Worm (Caenorhabditis elegans): ENCODE measurements around the gene C28G1.10.

- TF ChIP-seq elt-3 (tag; optimal IDR thresholded peaks at IDR 0.05) (no peak), pag-3 (tag; optimal IDR thresholded peaks at IDR 0.05; ENCODE audit: borderline replicate concordance, insufficient read depth) (no peak), nhr-76 (tag; optimal IDR thresholded peaks at IDR 0.05) (no peak), nhr-11 (tag; optimal IDR thresholded peaks at IDR 0.05) (no peak), egl-27 (tag; optimal IDR thresholded peaks at IDR 0.05) (no peak)
Observed at ce11 chrX:8882162-8882561, 35.2 kb downstream of the C28G1.10 start.
